Worm (Caenorhabditis elegans) whole organism, L4 larva: ENCODE data around the gene nhr-66.
A peak's percentile ranks its signal among the peaks of the same experiment; 100 is the strongest.

Experiments used
- D1046.2 ChIP-seq: fragments of 200-800 bp; sonication (Bioruptor generic); IDR thresholded peaks from 2 replicates; pipeline ENCODE4 v1.3.6; 2022; ENCODE audit warnings: missing genetic modification characterization, missing compliant biosample characterization
- F44E2.7 ChIP-seq: fragments of 200-800 bp; sonication (Bioruptor generic); IDR thresholded peaks from 2 replicates; pipeline ENCODE4 v2.1.2; 2022; ENCODE audit warnings: missing genetic modification characterization, missing compliant biosample characterization
- R02D3.7 ChIP-seq: fragments of 150-350 bp; sonication (generic microtip); optimal IDR thresholded peaks from 3 replicates; lab custom pipeline; 2014; ENCODE audit warnings: missing biosample characterization, missing genetic modification characterization
- T26A8.4 ChIP-seq: fragments of 200-800 bp; sonication (Bioruptor generic); IDR thresholded peaks from 2 replicates; pipeline ENCODE4 v1.3.6; 2022; ENCODE audit warnings: missing genetic modification characterization, missing compliant biosample characterization
- ZK546.5 ChIP-seq, 2 experiments: sonication (generic microtip); optimal IDR thresholded peaks; 2 replicates each; lab custom pipeline; 2017; ENCODE audit warnings: missing biosample characterization in 2 of 2, missing genetic modification characterization in 2 of 2
- aha-1 ChIP-seq: fragments of 150-350 bp; peaks from one replicate; lab custom pipeline; 2014; ENCODE audit warnings: missing biosample characterization, missing genetic modification characterization
- ceh-20 ChIP-seq: fragments of 200-800 bp; sonication (Bioruptor generic); IDR thresholded peaks from 2 replicates; pipeline ENCODE4 v1.3.6; 2022; ENCODE audit warnings: missing genetic modification reagents, missing genetic modification characterization, missing compliant biosample characterization
- ces-1 ChIP-seq: fragments of 150-350 bp; sonication (generic microtip); optimal IDR thresholded peaks from 4 replicates; lab custom pipeline; 2014; ENCODE audit warnings: missing biosample characterization, missing genetic modification reagents, missing genetic modification characterization
- daf-16 ChIP-seq, 3 experiments: sonication (generic microtip); optimal IDR thresholded peaks; 2 replicates each; lab custom pipeline; 2016 to 2017; ENCODE audit warnings: missing genetic modification characterization in 3 of 3, missing genetic modification reagents in 3 of 3, mild to moderate bottlenecking in 2 of 3, missing compliant biosample characterization in 2 of 3, missing biosample characterization in 1 of 3, moderate library complexity in 1 of 3
- dmd-6 ChIP-seq: fragments of 200-800 bp; sonication (Bioruptor generic); IDR thresholded peaks from 2 replicates; pipeline ENCODE4 v1.3.6; 2022; ENCODE audit warnings: missing genetic modification reagents, missing genetic modification characterization, missing compliant biosample characterization
- egl-27 ChIP-seq: sonication (generic microtip); optimal IDR thresholded peaks from 3 replicates; lab custom pipeline; 2017; ENCODE audit warnings: missing biosample characterization, missing genetic modification reagents, missing genetic modification characterization
- fos-1 ChIP-seq: fragments of 150-350 bp; optimal IDR thresholded peaks from 2 replicates; lab custom pipeline; 2014; ENCODE audit warnings: missing biosample characterization, missing genetic modification characterization
- hif-1 ChIP-seq, 2 experiments: sonication (generic microtip); optimal IDR thresholded peaks; 2 replicates each; lab custom pipeline; 2016 to 2017; ENCODE audit warnings: missing compliant biosample characterization in 2 of 2, missing genetic modification characterization in 2 of 2, missing genetic modification reagents in 2 of 2, missing genotype in 2 of 2, mild to moderate bottlenecking in 1 of 2
- hlh-11 ChIP-seq: fragments of 200-800 bp; sonication (Bioruptor generic); optimal IDR thresholded peaks from 2 replicates; lab custom pipeline; 2018; ENCODE audit warnings: mild to moderate bottlenecking, missing genetic modification characterization, missing compliant biosample characterization
- hmg-1.1 ChIP-seq: fragments of 200-800 bp; sonication (Bioruptor generic); IDR thresholded peaks from 2 replicates; pipeline ENCODE4 v1.3.6; 2022; ENCODE audit warnings: missing genetic modification reagents, missing genetic modification characterization, missing compliant biosample characterization
- jun-1 ChIP-seq: fragments of 150-350 bp; optimal IDR thresholded peaks from 2 replicates; lab custom pipeline; 2014; ENCODE audit warnings: missing biosample characterization, missing genetic modification reagents, missing genetic modification characterization
- lim-7 ChIP-seq: fragments of 200-800 bp; sonication (Bioruptor generic); IDR thresholded peaks from 2 replicates; pipeline ENCODE4 v1.3.6; 2022; ENCODE audit warnings: missing genetic modification characterization, missing compliant biosample characterization
- lin-29 ChIP-seq: fragments of 200-800 bp; sonication (Bioruptor generic); IDR thresholded peaks from 2 replicates; pipeline ENCODE4 v1.3.6; 2022; ENCODE audit warnings: missing genetic modification reagents, missing genetic modification characterization, missing compliant biosample characterization
- madf-9 ChIP-seq: fragments of 200-800 bp; sonication (Bioruptor generic); conservative IDR thresholded peaks from 2 replicates; pipeline ENCODE4 v1.3.6; 2022; ENCODE audit warnings: missing genetic modification reagents, missing genetic modification characterization, missing compliant biosample characterization
- mdl-1 ChIP-seq, 2 experiments: fragments of 150-350 bp in 1 of 2; sonication (generic microtip) in 1 of 2; optimal IDR thresholded peaks; 2 replicates each; lab custom pipeline; 2014 to 2017; ENCODE audit warnings: missing biosample characterization in 2 of 2, missing genetic modification characterization in 2 of 2
- mep-1 ChIP-seq: fragments of 150-350 bp; sonication (generic microtip); optimal IDR thresholded peaks from 3 replicates; lab custom pipeline; 2014; ENCODE audit warnings: missing biosample characterization, missing genetic modification characterization
- mxl-3 ChIP-seq: fragments of 200-800 bp; sonication (Bioruptor generic); optimal IDR thresholded peaks from 2 replicates; lab custom pipeline; 2018; ENCODE audit warnings: mild to moderate bottlenecking, missing genetic modification characterization, missing compliant biosample characterization
- nhr-10 ChIP-seq: fragments of 150-350 bp; optimal IDR thresholded peaks from 2 replicates; lab custom pipeline; 2014; ENCODE audit warnings: missing biosample characterization, missing genetic modification characterization
- nhr-102 ChIP-seq: sonication (generic microtip); optimal IDR thresholded peaks from 2 replicates; lab custom pipeline; 2016; ENCODE audit warnings: mild to moderate bottlenecking, missing genetic modification characterization, moderate library complexity, missing compliant biosample characterization
- nhr-111 ChIP-seq: fragments of 200-800 bp; sonication (Bioruptor generic); optimal IDR thresholded peaks from 2 replicates; lab custom pipeline; 2018; ENCODE audit warnings: mild to moderate bottlenecking, missing genetic modification characterization, missing compliant biosample characterization
- nhr-237 ChIP-seq: sonication (generic microtip); optimal IDR thresholded peaks from 2 replicates; lab custom pipeline; 2017; ENCODE audit warnings: missing biosample characterization, missing genetic modification characterization
- nhr-25 ChIP-seq: sonication (generic microtip); optimal IDR thresholded peaks from 2 replicates; lab custom pipeline; 2017; ENCODE audit warnings: missing genetic modification characterization, mild to moderate bottlenecking, missing compliant biosample characterization, antibody characterized with exemption, moderate library complexity, borderline replicate concordance; ENCODE audit not compliant: insufficient read depth
- nhr-28 ChIP-seq: fragments of 150-350 bp; optimal IDR thresholded peaks from 2 replicates; lab custom pipeline; 2014; ENCODE audit warnings: missing biosample characterization, missing genetic modification characterization
- nhr-48 ChIP-seq: sonication (generic microtip); optimal IDR thresholded peaks from 2 replicates; lab custom pipeline; 2016; ENCODE audit warnings: mild to moderate bottlenecking, missing genetic modification characterization, missing compliant biosample characterization
- pqm-1 ChIP-seq: sonication (generic microtip); optimal IDR thresholded peaks from 2 replicates; lab custom pipeline; 2017; ENCODE audit warnings: missing biosample characterization, missing genetic modification characterization
- rbr-2 ChIP-seq: sonication (generic microtip); optimal IDR thresholded peaks from 2 replicates; lab custom pipeline; 2016; ENCODE audit warnings: missing genotype, missing genetic modification characterization, missing compliant biosample characterization
- tag-97 ChIP-seq: fragments of 200-800 bp; sonication (Bioruptor generic); IDR thresholded peaks from 2 replicates; pipeline ENCODE4 v1.3.6; 2022; ENCODE audit warnings: missing genetic modification characterization, missing compliant biosample characterization
- unc-62 ChIP-seq, 3 experiments: fragments of 150-350 bp in 1 of 3; sonication (generic microtip); optimal IDR thresholded peaks in 2 of 3; peaks in 1 of 3; 1 replicate in 1 of 3; 2 replicates in 2 of 3; lab custom pipeline; 2014 to 2017; ENCODE audit warnings: missing biosample characterization in 3 of 3, missing genetic modification characterization in 3 of 3, missing genetic modification reagents in 3 of 3, missing genotype in 1 of 3
- zag-1 ChIP-seq: fragments of 150-350 bp; optimal IDR thresholded peaks from 2 replicates; lab custom pipeline; 2014; ENCODE audit warnings: missing biosample characterization, missing genetic modification characterization

nhr-66 gene

DNA sequence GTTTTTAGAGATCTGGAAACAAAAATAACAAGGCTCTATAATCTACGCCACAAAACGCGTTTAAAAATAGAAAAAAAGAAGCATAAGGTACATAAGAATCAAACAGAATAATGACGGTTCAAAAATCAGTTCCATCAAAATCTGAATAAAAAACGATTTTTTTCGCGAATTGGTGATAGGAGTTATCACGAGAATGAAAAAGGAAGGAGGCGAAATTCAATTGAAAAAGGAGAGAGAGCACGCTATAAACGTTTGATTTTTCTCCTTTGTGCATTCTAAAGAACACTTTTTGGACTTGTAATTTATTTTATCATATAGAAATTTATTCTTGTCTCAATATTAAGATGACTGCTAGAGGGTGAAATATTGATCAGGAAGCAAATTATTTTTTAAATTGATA, 14.9 kb upstream of the nhr-66 start (continued):
- no peak for TF ChIP-seq ces-1 (GFP tag; lab: Kevin White, UChicago)
- TF ChIP-seq ceh-20 (GFP tag; lab: Robert Waterston, UW): no peak

DNA sequence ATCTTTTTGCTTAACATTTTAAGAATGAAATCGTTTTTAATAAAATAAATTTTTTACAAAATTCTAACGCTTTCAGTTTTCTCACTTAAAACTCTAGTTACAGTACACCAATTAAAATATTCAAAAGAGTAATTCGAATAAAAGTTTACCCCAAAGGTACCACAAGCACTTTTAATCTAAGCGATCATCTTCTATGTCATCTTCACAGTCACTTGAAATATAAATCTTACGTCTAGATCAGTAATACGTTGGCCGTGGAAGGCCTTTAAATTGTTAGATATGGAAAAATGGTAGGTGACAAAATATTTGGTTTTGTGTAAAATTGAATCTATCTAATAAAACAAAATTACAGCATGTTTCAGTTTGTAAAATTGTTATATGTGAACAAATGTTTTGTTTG, 10.9 kb upstream of the nhr-66 start:
- TF ChIP-seq nhr-237 (tag; lab: Kevin White, UChicago) (no peak), aha-1 (tag; lab: Kevin White, UChicago) (peak; percentile 31)

DNA sequence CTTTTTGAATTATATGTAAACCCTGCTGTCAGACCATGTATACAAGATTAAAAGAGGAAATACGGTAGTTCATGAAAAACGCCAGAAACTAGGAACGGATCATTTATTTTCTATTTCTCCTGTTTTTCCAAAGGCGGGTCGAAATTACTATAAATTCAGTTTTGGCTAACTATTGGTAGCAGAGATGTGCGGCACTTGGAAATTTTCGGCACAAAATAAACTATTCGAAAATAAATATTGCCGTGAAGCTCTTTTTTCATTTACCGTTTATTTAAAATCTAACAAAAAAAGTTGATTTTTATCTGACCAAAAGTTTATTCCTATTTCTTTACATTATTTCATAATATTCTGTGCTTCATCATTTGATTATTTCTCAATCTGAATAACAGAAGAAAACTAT, 7.7 kb upstream of the nhr-66 start, which contains the start of gene T09A12.1:
Gene T09A12.1, plus strand, starts transcription at position 301 of the 400 bp plus-strand sequence.
- TF ChIP-seq zag-1 (tag; lab: Kevin White, UChicago): no peak

DNA sequence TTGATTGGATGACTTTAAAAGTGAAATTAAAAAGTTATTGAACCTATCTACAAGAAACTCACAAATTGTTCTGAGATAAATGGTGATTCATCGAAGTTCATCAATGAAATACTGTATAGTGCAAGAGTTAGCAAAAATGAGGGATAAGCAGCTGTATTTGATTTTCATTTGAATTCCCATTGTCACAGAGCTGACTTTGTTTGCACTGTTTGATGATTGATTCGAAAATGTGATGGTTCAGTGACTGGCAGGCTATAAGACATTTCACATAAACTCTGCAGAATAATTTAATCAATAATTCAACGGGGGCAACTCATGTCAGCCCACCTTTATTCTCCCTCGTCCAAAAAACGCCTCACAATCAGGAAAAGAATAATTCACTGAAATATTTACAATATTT, 7.2 kb upstream of the nhr-66 start, which contains the start of gene T09A12.8:
Gene T09A12.8, minus strand, starts transcription at position 101 of the 400 bp plus-strand sequence.
- TF ChIP-seq nhr-237 (tag; lab: Kevin White, UChicago) (no peak), hif-1 (tag; optimal IDR thresholded peaks at IDR 0.05; lab: Kevin White, UChicago) (no peak), ZK546.5 (tag; optimal IDR thresholded peaks at IDR 0.05; lab: Kevin White, UChicago) (no peak), nhr-10 (no peak), mep-1 (tag; lab: Kevin White, UChicago) (no peak), F44E2.7 (no peak), nhr-25 (tag; lab: Kevin White, UChicago) (no peak), zag-1 (tag; lab: Kevin White, UChicago) (no peak), D1046.2 (GFP tag; lab: Robert Waterston, UW) (no peak), nhr-102 (tag; lab: Kevin White, UChicago) (no peak), egl-27 (no peak), jun-1 (no peak)
- TF ChIP-seq, all 104 proteins: peak for 0

DNA sequence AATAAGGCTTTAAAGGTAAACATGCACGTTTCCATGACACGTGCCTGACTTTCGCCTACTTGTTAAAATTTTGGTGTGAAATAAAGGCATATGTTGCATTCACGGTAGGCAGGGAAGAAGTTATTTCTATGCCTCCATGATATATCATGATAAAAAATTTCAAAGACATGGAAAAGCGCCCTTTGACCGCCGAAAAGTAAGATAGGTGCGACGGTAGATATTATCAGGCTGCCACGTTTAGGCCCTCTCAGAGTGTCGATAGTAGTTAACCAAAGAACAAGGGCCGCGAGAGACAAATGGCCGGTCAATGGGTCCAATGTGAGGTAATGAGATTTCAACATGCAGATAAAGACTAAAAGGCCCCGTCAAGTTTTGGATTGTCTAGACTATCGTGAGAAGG, 6.8 kb upstream of the nhr-66 start:
- TF ChIP-seq mxl-3 (GFP tag; lab: Kevin White, UChicago) (no peak), nhr-111 (GFP tag; lab: Kevin White, UChicago) (no peak), R02D3.7 (tag; lab: Kevin White, UChicago) (no peak)

DNA sequence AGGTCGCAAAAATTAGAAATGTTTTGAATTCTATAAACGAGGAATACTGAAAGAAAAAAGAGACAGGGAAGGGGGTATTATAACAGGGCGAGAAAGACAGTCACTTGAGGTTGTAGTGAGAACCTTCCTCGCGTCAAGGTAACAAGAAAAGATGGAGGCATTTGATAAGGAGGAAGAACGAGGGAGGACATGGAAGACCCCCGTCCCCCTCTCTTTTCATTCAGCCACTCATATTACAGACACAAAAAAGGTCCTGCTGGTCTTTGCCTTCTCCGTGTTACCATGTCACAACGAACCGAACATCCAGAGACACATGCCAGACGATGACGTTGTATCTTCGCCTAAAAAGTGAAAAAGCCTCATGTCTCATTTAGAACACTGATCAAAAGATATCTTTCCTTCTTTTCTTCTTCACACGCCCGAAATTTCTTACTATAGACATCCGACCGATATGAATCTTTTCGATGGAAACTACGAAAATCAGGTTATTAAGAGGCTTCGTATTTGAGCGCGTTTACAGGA, 5.0 kb upstream of the nhr-66 start:
- TF ChIP-seq madf-9 (no peak), hmg-1.1 (GFP tag; lab: Robert Waterston, UW) (no peak), mdl-1 (tag; optimal IDR thresholded peaks at IDR 0.05; lab: Kevin White, UChicago) (peak in 1 of 2 experiments; percentile 33), tag-97 (GFP tag; lab: Robert Waterston, UW) (no peak), dmd-6 (GFP tag; lab: Robert Waterston, UW) (0 out of 2 replicates have a peak, but pooled peaks have one; percentile 6), nhr-48 (peak; percentile 44), T26A8.4 (GFP tag; lab: Robert Waterston, UW) (no peak), lim-7 (GFP tag; lab: Robert Waterston, UW) (0 out of 2 replicates have a peak, but pooled peaks have one; percentile 8), mxl-3 (GFP tag; lab: Kevin White, UChicago) (peak; percentile 40), hlh-11 (tag; lab: Kevin White, UChicago) (peak; percentile 45), fos-1 (tag; lab: Kevin White, UChicago) (no peak), nhr-28 (tag; lab: Kevin White, UChicago) (peak; percentile 22)

DNA sequence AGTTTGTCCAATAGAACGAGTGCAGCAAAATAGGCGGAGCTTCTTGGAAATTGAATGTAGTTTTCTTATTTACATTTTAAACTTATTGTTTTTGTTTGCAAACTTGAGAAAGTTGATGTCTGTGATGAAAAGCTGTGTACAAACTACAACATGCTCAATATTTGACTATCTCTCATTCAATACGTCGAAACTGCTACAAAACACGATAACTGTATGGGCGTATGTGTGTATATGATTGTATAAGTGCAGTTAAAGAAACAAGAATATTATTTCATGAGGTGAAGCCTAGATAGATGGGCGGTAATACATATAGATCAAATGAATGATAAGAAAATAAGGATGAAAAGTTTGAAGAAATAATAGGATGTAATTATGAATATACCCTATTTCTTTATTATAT, 3.2 kb upstream of the nhr-66 start:
- TF ChIP-seq pqm-1 (tag; lab: Kevin White, UChicago) (peak; percentile 4), lin-29 (GFP tag; lab: Robert Waterston, UW) (no peak), zag-1 (tag; lab: Kevin White, UChicago) (no peak), unc-62 (GFP tag; optimal IDR thresholded peaks at IDR 0.05 in 1 of 2; lab: Kevin White, UChicago) (peak in 1 of 2 experiments; percentile 55), unc-62 (tag; optimal IDR thresholded peaks at IDR 0.05; lab: Kevin White, UChicago) (no peak), rbr-2 (tag; lab: Kevin White, UChicago) (no peak), daf-16 (GFP tag; optimal IDR thresholded peaks at IDR 0.05; lab: Kevin White, UChicago) (no peak), daf-16 (tag; optimal IDR thresholded peaks at IDR 0.05; lab: Kevin White, UChicago) (peak; percentile 70), nhr-28 (tag; lab: Kevin White, UChicago) (peak; percentile 60), aha-1 (tag; lab: Kevin White, UChicago) (peak; percentile 68)
